Fruit fly (Drosophila melanogaster) whole organism, embryonic: Measurements from ENCODE around the gene Cpr11B.

Experiments
- Bgb ChIP-seq: fragments of 200-800 bp; sonication (Bioruptor generic); IDR thresholded peaks from 2 replicates; pipeline ENCODE4 v1.3.6; 2022; ENCODE audit warnings: missing biosample characterization, missing genetic modification characterization; ENCODE audit not compliant: partially characterized antibody
- CG10979 ChIP-seq: fragments of 200-800 bp; sonication (Bioruptor generic); optimal IDR thresholded peaks from 2 replicates; lab custom pipeline; 2018; ENCODE audit warnings: missing biosample characterization, mild to moderate bottlenecking, missing genetic modification characterization, moderate library complexity
- CG11085 ChIP-seq: fragments of 200-800 bp; sonication (Bioruptor generic); IDR thresholded peaks from 2 replicates; pipeline ENCODE4 v1.3.6; 2022; ENCODE audit warnings: missing biosample characterization, missing genetic modification characterization
- CG11247 ChIP-seq: fragments of 200-800 bp; sonication (Bioruptor generic); IDR thresholded peaks from 2 replicates; pipeline ENCODE4 v1.3.6; 2022; ENCODE audit warnings: missing biosample characterization, missing genetic modification characterization
- CG12104 ChIP-seq: fragments of 200-800 bp; sonication (Bioruptor generic); optimal IDR thresholded peaks from 3 replicates; lab custom pipeline; 2016; ENCODE audit warnings: missing biosample characterization, missing genetic modification characterization
- CG12769 ChIP-seq: fragments of 200-800 bp; sonication (Bioruptor generic); optimal IDR thresholded peaks from 2 replicates; lab custom pipeline; 2019; ENCODE audit warnings: missing biosample characterization, mild to moderate bottlenecking, missing genetic modification characterization, moderate library complexity
- CG13424 ChIP-seq: fragments of 200-800 bp; sonication (Bioruptor generic); optimal IDR thresholded peaks from 2 replicates; lab custom pipeline; 2019; ENCODE audit warnings: missing biosample characterization, mild to moderate bottlenecking, missing genetic modification characterization, moderate library complexity
- CG13775 ChIP-seq: fragments of 200-800 bp; sonication (Bioruptor generic); optimal IDR thresholded peaks from 3 replicates; lab custom pipeline; 2017; ENCODE audit warnings: missing biosample characterization, mild to moderate bottlenecking, missing genetic modification characterization
- CG14014 ChIP-seq: fragments of 200-800 bp; sonication (Bioruptor generic); IDR thresholded peaks from 2 replicates; pipeline ENCODE4 v1.3.6; 2022; ENCODE audit warnings: missing biosample characterization, missing genetic modification characterization
- CG15011 ChIP-seq: fragments of 200-800 bp; sonication (Bioruptor generic); optimal IDR thresholded peaks from 3 replicates; lab custom pipeline; 2018; ENCODE audit warnings: missing biosample characterization, mild to moderate bottlenecking, missing genetic modification characterization
- CG16813 ChIP-seq: fragments of 200-800 bp; sonication (Bioruptor generic); IDR thresholded peaks from 3 replicates; pipeline ENCODE4 v1.3.6; 2022; ENCODE audit warnings: missing biosample characterization, missing genetic modification characterization; ENCODE audit not compliant: partially characterized antibody
- CG16815 ChIP-seq: fragments of 200-800 bp; sonication (Bioruptor generic); optimal IDR thresholded peaks from 3 replicates; lab custom pipeline; 2017; ENCODE audit warnings: missing biosample characterization, mild to moderate bottlenecking, missing genetic modification characterization
- CG17568 ChIP-seq: fragments of 200-800 bp; sonication (Bioruptor generic); optimal IDR thresholded peaks from 2 replicates; lab custom pipeline; 2018; ENCODE audit warnings: missing biosample characterization, mild to moderate bottlenecking, missing genetic modification characterization, moderate library complexity
- CG2129 ChIP-seq: fragments of 200-800 bp; sonication (Bioruptor generic); IDR thresholded peaks from 2 replicates; pipeline ENCODE4 v1.3.6; 2022; ENCODE audit warnings: missing biosample characterization, missing genetic modification characterization; ENCODE audit not compliant: partially characterized antibody
- CG2875 ChIP-seq: fragments of 200-800 bp; sonication (Bioruptor generic); optimal IDR thresholded peaks from 2 replicates; lab custom pipeline; 2017; ENCODE audit warnings: missing biosample characterization, mild to moderate bottlenecking, missing genetic modification characterization, missing genetic modification reagents
- CG3065 ChIP-seq: fragments of 200-800 bp; sonication (Bioruptor generic); optimal IDR thresholded peaks from 2 replicates; lab custom pipeline; 2016; ENCODE audit warnings: missing biosample characterization, missing genetic modification characterization
- CG31441 ChIP-seq: fragments of 200-800 bp; sonication (Bioruptor generic); IDR thresholded peaks from 2 replicates; pipeline ENCODE4 v1.3.6; 2022; ENCODE audit warnings: missing biosample characterization, missing genetic modification characterization
- CG3838 ChIP-seq: fragments of 200-800 bp; sonication (Bioruptor generic); optimal IDR thresholded peaks from 3 replicates; lab custom pipeline; 2016; ENCODE audit warnings: missing biosample characterization, missing genetic modification characterization
- CG4404 ChIP-seq: fragments of 200-800 bp; sonication (Bioruptor generic); IDR thresholded peaks from 2 replicates; pipeline ENCODE4 v1.3.6; 2022; ENCODE audit warnings: missing biosample characterization, missing genetic modification characterization
- CG4707 ChIP-seq: fragments of 200-800 bp; sonication (Bioruptor generic); optimal IDR thresholded peaks from 2 replicates; lab custom pipeline; 2018; ENCODE audit warnings: missing biosample characterization, mild to moderate bottlenecking, missing genetic modification characterization, moderate library complexity
- CG4820 ChIP-seq: fragments of 200-800 bp; sonication (Bioruptor generic); optimal IDR thresholded peaks from 3 replicates; lab custom pipeline; 2016; ENCODE audit warnings: missing biosample characterization, missing genetic modification characterization
- CG7839 ChIP-seq: fragments of 200-800 bp; sonication (Bioruptor generic); optimal IDR thresholded peaks from 3 replicates; lab custom pipeline; 2018; ENCODE audit warnings: missing biosample characterization, mild to moderate bottlenecking, missing genetic modification characterization, moderate library complexity
- CG8478 ChIP-seq: fragments of >200 bp; optimal IDR thresholded peaks from 2 replicates; lab custom pipeline; 2018
- CG9932 ChIP-seq: fragments of 200-800 bp; sonication (Bioruptor generic); IDR thresholded peaks from 2 replicates; pipeline ENCODE4 v1.3.6; 2022; ENCODE audit warnings: missing biosample characterization, missing genetic modification characterization
- HLHmδ ChIP-seq: fragments of 200-800 bp; sonication (Bioruptor generic); optimal IDR thresholded peaks from 2 replicates; lab custom pipeline; 2018; ENCODE audit warnings: missing biosample characterization, mild to moderate bottlenecking, missing genetic modification characterization, moderate library complexity
- MBD-R2 ChIP-seq: fragments of 200-800 bp; sonication (Bioruptor generic); IDR thresholded peaks from 2 replicates; pipeline ENCODE4 v1.3.6; 2022; ENCODE audit warnings: missing biosample characterization, missing genetic modification characterization
- NfI ChIP-seq: fragments of 200-800 bp; sonication (Bioruptor generic); optimal IDR thresholded peaks from 3 replicates; lab custom pipeline; 2018; ENCODE audit warnings: missing biosample characterization, mild to moderate bottlenecking, missing genetic modification characterization, moderate library complexity
- Oli ChIP-seq: fragments of 200-800 bp; sonication (Bioruptor generic); optimal IDR thresholded peaks from 2 replicates; lab custom pipeline; 2018; ENCODE audit warnings: missing biosample characterization, mild to moderate bottlenecking, missing genetic modification characterization, moderate library complexity
- Pdp1 ChIP-seq, 2 experiments: fragments of 200-800 bp; sonication (Bioruptor generic); optimal IDR thresholded peaks; 3 replicates each; lab custom pipeline; 2016; ENCODE audit warnings: missing biosample characterization in 2 of 2, missing genetic modification characterization in 2 of 2, mild to moderate bottlenecking in 1 of 2, moderate library complexity in 1 of 2
- aop ChIP-seq: fragments of 200-800 bp; sonication (Bioruptor generic); IDR thresholded peaks from 2 replicates; pipeline ENCODE4 v1.3.6; 2022; ENCODE audit warnings: missing biosample characterization, missing genetic modification characterization
- bigmax ChIP-seq: fragments of 200-800 bp; sonication (Bioruptor generic); optimal IDR thresholded peaks from 2 replicates; lab custom pipeline; 2018; ENCODE audit warnings: missing biosample characterization, mild to moderate bottlenecking, missing genetic modification characterization
- bsh ChIP-seq, 2 experiments: fragments of 200-800 bp; sonication (Bioruptor generic); optimal IDR thresholded peaks; 2 replicates each; lab custom pipeline; 2017 to 2018; ENCODE audit warnings: mild to moderate bottlenecking in 2 of 2, missing biosample characterization in 2 of 2, missing genetic modification characterization in 2 of 2, moderate library complexity in 1 of 2
- croc ChIP-seq: fragments of 200-800 bp; sonication (Bioruptor generic); conservative IDR thresholded peaks from 3 replicates; pipeline ENCODE4 v1.3.6; 2022; ENCODE audit warnings: missing biosample characterization, missing genetic modification characterization
- dan ChIP-seq: fragments of 200-800 bp; sonication (Bioruptor generic); IDR thresholded peaks from 2 replicates; pipeline ENCODE4 v1.3.6; 2022; ENCODE audit warnings: missing biosample characterization, missing genetic modification characterization
- fd96Cb ChIP-seq: fragments of 200-800 bp; sonication (Bioruptor generic); optimal IDR thresholded peaks from 2 replicates; lab custom pipeline; 2018; ENCODE audit warnings: missing biosample characterization, mild to moderate bottlenecking, missing genetic modification characterization, moderate library complexity
- fru ChIP-seq: fragments of >200 bp; optimal IDR thresholded peaks from 2 replicates; lab custom pipeline; 2017
- fu2 ChIP-seq: fragments of 200-800 bp; sonication (Bioruptor generic); optimal IDR thresholded peaks from 2 replicates; lab custom pipeline; 2016; ENCODE audit warnings: missing biosample characterization, missing genetic modification characterization
- gt ChIP-seq: fragments of 200-800 bp; sonication (Bioruptor generic); IDR thresholded peaks from 2 replicates; pipeline ENCODE4 v1.3.6; 2022; ENCODE audit warnings: missing biosample characterization, missing genetic modification characterization
- klu ChIP-seq: fragments of 200-800 bp; sonication (Bioruptor generic); IDR thresholded peaks from 2 replicates; pipeline ENCODE4 v1.3.6; 2022; ENCODE audit warnings: missing biosample characterization, missing genetic modification characterization
- knrl ChIP-seq: fragments of 200-800 bp; sonication (Bioruptor generic); IDR thresholded peaks from 3 replicates; pipeline ENCODE4 v1.3.6; 2022; ENCODE audit warnings: missing biosample characterization, missing genetic modification characterization; ENCODE audit not compliant: partially characterized antibody
- org-1 ChIP-seq: fragments of 200-800 bp; sonication (Bioruptor generic); optimal IDR thresholded peaks from 2 replicates; lab custom pipeline; 2017; ENCODE audit warnings: missing biosample characterization, missing genetic modification characterization
- pita ChIP-seq: fragments of 200-800 bp; sonication (Bioruptor generic); optimal IDR thresholded peaks from 2 replicates; lab custom pipeline; 2017; ENCODE audit warnings: missing biosample characterization, mild to moderate bottlenecking, missing genetic modification characterization
- rib ChIP-seq: fragments of 200-800 bp; sonication (Bioruptor generic); IDR thresholded peaks from 2 replicates; pipeline ENCODE4 v1.3.6; 2022; ENCODE audit warnings: missing biosample characterization, missing genetic modification characterization
- row ChIP-seq: fragments of 200-800 bp; sonication (Bioruptor generic); IDR thresholded peaks from 3 replicates; pipeline ENCODE4 v1.3.6; 2022; ENCODE audit warnings: missing biosample characterization, missing genetic modification characterization
- stwl ChIP-seq: fragments of 200-800 bp; sonication (Bioruptor generic); optimal IDR thresholded peaks from 3 replicates; lab custom pipeline; 2018; ENCODE audit warnings: missing biosample characterization, mild to moderate bottlenecking, missing genetic modification characterization, moderate library complexity
- ttk ChIP-seq: fragments of 200-800 bp; sonication (Bioruptor generic); IDR thresholded peaks from 2 replicates; pipeline ENCODE4 v2.1.2; 2022; ENCODE audit warnings: missing biosample characterization, missing genetic modification characterization
- wek ChIP-seq: fragments of 200-800 bp; sonication (Bioruptor generic); optimal IDR thresholded peaks from 3 replicates; lab custom pipeline; 2018; ENCODE audit warnings: missing biosample characterization, mild to moderate bottlenecking, missing genetic modification characterization, moderate library complexity
- zfh2 ChIP-seq: fragments of 200-800 bp; sonication (Bioruptor generic); optimal IDR thresholded peaks from 2 replicates; lab custom pipeline; 2016; ENCODE audit warnings: missing biosample characterization, missing genetic modification characterization

The Cpr11B gene

DNA sequence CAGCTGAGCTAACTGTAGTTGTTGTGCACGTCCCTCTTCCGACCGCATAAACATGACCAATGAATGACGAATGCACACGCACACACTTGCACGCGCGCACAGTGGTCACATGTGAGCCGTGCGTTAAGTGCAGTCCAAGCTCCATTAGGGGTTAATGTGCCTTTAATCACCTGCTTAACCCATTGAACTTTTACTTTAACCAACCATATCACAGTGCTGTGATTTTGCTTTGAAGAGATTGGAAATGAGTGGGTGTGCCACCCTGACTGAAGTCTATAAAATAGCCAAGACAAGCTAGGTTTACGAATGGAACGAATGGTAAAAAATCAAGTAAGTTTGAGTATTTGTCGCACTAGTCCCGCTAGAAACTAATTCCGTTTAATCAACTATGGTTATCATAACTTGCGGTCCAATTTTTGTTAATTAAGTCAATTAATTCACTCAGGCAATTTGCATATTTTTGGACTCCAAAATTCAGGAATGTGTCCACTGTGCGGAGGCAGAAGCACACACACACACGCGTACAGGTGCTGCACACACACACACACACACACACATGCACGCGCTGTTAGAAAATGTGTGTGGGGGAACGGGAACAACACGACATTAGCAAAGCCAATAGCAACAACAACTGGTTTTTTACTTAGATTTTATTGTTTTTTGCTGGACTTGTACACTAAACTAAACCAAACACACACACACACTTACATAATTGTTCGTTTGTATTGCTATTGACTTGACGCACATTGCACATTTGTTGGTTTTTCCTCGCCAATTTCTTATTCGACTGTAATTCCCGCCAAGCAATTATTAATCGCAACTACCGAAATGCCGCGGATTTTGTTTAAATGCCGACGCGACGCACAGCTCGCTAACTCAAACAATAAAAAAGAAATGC lies 38.5 kb downstream of the Cpr11B start (continued):
- TF ChIP-seq bigmax (GFP tag; lab: Kevin White, UChicago) (no peak), croc (no peak), CG13424 (tag; lab: Kevin White, UChicago) (peak; percentile 54), CG15011 (GFP tag; lab: Kevin White, UChicago) (no peak), bsh (GFP tag; optimal IDR thresholded peaks at IDR 0.05; lab: Kevin White, UChicago) (peak; percentile 39 to 62), pita (no peak), CG2875 (GFP tag; lab: Kevin White, UChicago) (peak; percentile 56), knrl (GFP tag; lab: Robert Waterston, UW) (no peak; the same call in 2 of the 3 replicates), CG4820 (GFP tag; lab: Kevin White, UChicago) (peak; percentile 43), CG16815 (peak; percentile 50), gt (GFP tag; lab: Robert Waterston, UW) (no peak), CG2129 (GFP tag; lab: Robert Waterston, UW) (no peak), CG31441 (GFP tag; lab: Robert Waterston, UW) (peak; percentile 41; the same call in 1 of the 2 replicates), wek (no peak), aop (GFP tag; lab: Robert Waterston, UW) (no peak), fru (no peak), CG11085 (GFP tag; lab: Robert Waterston, UW) (peak; percentile 17; the same call in 1 of the 2 replicates), CG13775 (GFP tag; lab: Kevin White, UChicago) (peak; percentile 59), rib (GFP tag; lab: Robert Waterston, UW) (no peak), fu2 (no peak), CG3065 (GFP tag; lab: Kevin White, UChicago) (no peak), CG7839 (peak; percentile 50), NfI (GFP tag; lab: Kevin White, UChicago) (peak; percentile 16), CG4404 (peak; percentile 24; the same call in 1 of the 2 replicates), CG11247 (GFP tag; lab: Robert Waterston, UW) (no peak), Oli (tag; lab: Kevin White, UChicago) (peak; percentile 72), org-1 (peak; percentile 56), dan (GFP tag; lab: Robert Waterston, UW) (no peak), CG14014 (GFP tag; lab: Robert Waterston, UW) (0 out of 2 replicates have a peak, but pooled peaks have one; percentile 12), CG12769 (tag; lab: Kevin White, UChicago) (peak; percentile 62), ttk (no peak), CG8478 (lab: Kevin White, UChicago) (peak; percentile 82), zfh2 (GFP tag; lab: Kevin White, UChicago) (peak; percentile 4), CG3838 (no peak), HLHmδ (peak; percentile 26), CG12104 (GFP tag; lab: Kevin White, UChicago) (peak; percentile 48), CG9932 (GFP tag; lab: Robert Waterston, UW) (no peak), klu (GFP tag; lab: Robert Waterston, UW) (no peak), row (GFP tag; lab: Robert Waterston, UW) (peak; percentile 77), CG4707 (GFP tag; lab: Kevin White, UChicago) (peak; percentile 89), Pdp1 (GFP tag; optimal IDR thresholded peaks at IDR 0.05; lab: Kevin White, UChicago) (peak in 1 of 2 experiments; percentile 56), Bgb (GFP tag; lab: Robert Waterston, UW) (no peak), CG16813 (peak; percentile 41; the same call in 2 of the 3 replicates), MBD-R2 (no peak; the same call in 1 of the 2 replicates), CG10979 (peak; percentile 66), CG17568 (GFP tag; lab: Kevin White, UChicago) (no peak), stwl (no peak), fd96Cb (tag; lab: Kevin White, UChicago) (peak; percentile 52)
